Worm (Caenorhabditis elegans) whole organism, L4 larva: ENCODE results near the gene R05G6.3.

Source experiments
- F49E8.2 ChIP-seq: sonication (generic microtip); optimal IDR thresholded peaks from 2 replicates; lab custom pipeline; 2016; ENCODE audit warnings: missing compliant biosample characterization, mild to moderate bottlenecking, missing genetic modification characterization, borderline replicate concordance
- ceh-82 ChIP-seq: sonication (generic microtip); optimal IDR thresholded peaks from 2 replicates; lab custom pipeline; 2017; ENCODE audit warnings: missing biosample characterization, missing genetic modification characterization
- dpl-1 ChIP-seq: fragments of 150-350 bp; optimal IDR thresholded peaks from 2 replicates; lab custom pipeline; 2014; ENCODE audit warnings: missing biosample characterization, missing genetic modification reagents, missing genetic modification characterization
- egl-27 ChIP-seq: sonication (generic microtip); optimal IDR thresholded peaks from 3 replicates; lab custom pipeline; 2017; ENCODE audit warnings: missing biosample characterization, missing genetic modification reagents, missing genetic modification characterization
- hlh-30 ChIP-seq: sonication (generic microtip); optimal IDR thresholded peaks from 2 replicates; lab custom pipeline; 2017; ENCODE audit warnings: antibody characterized with exemption, mild to moderate bottlenecking, missing genetic modification characterization, missing compliant biosample characterization; ENCODE audit not compliant: insufficient read depth
- lin-38 ChIP-seq: fragments of 200-800 bp; sonication (Bioruptor generic); IDR thresholded peaks from 2 replicates; pipeline ENCODE4 v1.3.6; 2022; ENCODE audit warnings: missing genetic modification reagents, missing genetic modification characterization, missing compliant biosample characterization
- mes-2 ChIP-seq: sonication (generic microtip); optimal IDR thresholded peaks from 2 replicates; lab custom pipeline; 2016; ENCODE audit warnings: missing genotype, mild to moderate bottlenecking, missing genetic modification characterization, missing compliant biosample characterization; ENCODE audit not compliant: poor library complexity, severe bottlenecking
- nhr-11 ChIP-seq: fragments of 150-350 bp; optimal IDR thresholded peaks from 2 replicates; lab custom pipeline; 2014; ENCODE audit warnings: missing biosample characterization, missing genetic modification characterization
- snpc-4 ChIP-seq: fragments of 150-350 bp; optimal IDR thresholded peaks from 2 replicates; lab custom pipeline; 2014; ENCODE audit warnings: missing biosample characterization, missing genetic modification characterization

DNA sequence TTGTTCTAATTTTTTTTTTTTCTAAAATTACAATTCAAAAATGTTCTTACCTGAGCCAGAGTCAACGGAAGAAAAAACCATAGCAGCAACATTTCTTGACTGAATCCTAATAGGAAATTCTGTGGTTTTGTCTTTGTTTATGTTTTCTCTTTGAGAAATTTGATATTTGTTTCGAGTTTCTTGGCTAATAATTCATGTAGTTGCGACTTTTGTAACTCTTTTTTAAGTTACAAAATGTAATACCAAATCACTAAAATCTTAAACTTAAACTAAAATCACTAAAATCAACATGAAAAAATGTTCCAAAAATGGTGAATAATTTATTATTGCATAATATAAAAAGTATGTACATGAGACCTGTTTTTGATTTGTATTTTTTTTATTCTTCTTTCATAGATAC lies 18.6 kb upstream of the R05G6.3 start, which contains the start of gene egas-4:
- no peak for TF ChIP-seq nhr-11
- TF ChIP-seq mes-2 (tag; lab: Kevin White, UChicago), result no peak
- TF ChIP-seq F49E8.2 (tag; lab: Kevin White, UChicago), result no peak
- no peak for TF ChIP-seq dpl-1 (GFP tag; lab: Kevin White, UChicago)
- TF ChIP-seq ceh-82 (tag; lab: Kevin White, UChicago), result no peak
- TF ChIP-seq lin-38, result no peak
- no peak for TF ChIP-seq egl-27 (tag; lab: Kevin White, UChicago)
- no peak for TF ChIP-seq hlh-30 (tag; lab: Kevin White, UChicago)
- no peak for TF ChIP-seq snpc-4
